Fruit fly (Drosophila melanogaster): ENCODE measurements around the gene Rab1.
A peak's percentile ranks its signal among the peaks of the same experiment; 100 is the strongest.

Gene Rab1

dm6 chr3R:21223453-21224057 is 45.3 kb downstream of the Rab1 start, which contains the start of the genes CG3337 and Nelf-A (continued):
- TF ChIP-seq CrebB (tag; optimal IDR thresholded peaks at IDR 0.05) (peak; percentile 53), psq (GFP tag; optimal IDR thresholded peaks at IDR 0.05) (peak; percentile 25), dpn (GFP tag; optimal IDR thresholded peaks at IDR 0.05) (peak; percentile 79 to 87), Spps (tag; optimal IDR thresholded peaks at IDR 0.05) (no peak), CG18262 (tag; optimal IDR thresholded peaks at IDR 0.05) (peak; percentile 37), CG6272 (GFP tag; IDR thresholded peaks at IDR 0.05) (peak; percentile 66), phol (tag; optimal IDR thresholded peaks at IDR 0.05) (peak; percentile 82), H2.0 (GFP tag; IDR thresholded peaks at IDR 0.05) (peak; percentile 66), CTCF (GFP tag; optimal IDR thresholded peaks at IDR 0.05) (peak; percentile 97), CG31365 (tag; optimal IDR thresholded peaks at IDR 0.05) (peak; percentile 20), CG10462 (GFP tag; optimal IDR thresholded peaks at IDR 0.05) (no peak), CG12071 (GFP tag; optimal IDR thresholded peaks at IDR 0.05) (no peak), scrt (GFP tag; optimal IDR thresholded peaks at IDR 0.05) (no peak), CG3281 (GFP tag; optimal IDR thresholded peaks at IDR 0.05) (peak; percentile 51), CG11560 (tag; IDR thresholded peaks at IDR 0.05) (peak; percentile 68; the same call in 2 of the 3 replicates), emc (GFP tag; optimal IDR thresholded peaks at IDR 0.05) (peak; percentile 52), CG10209 (GFP tag; optimal IDR thresholded peaks at IDR 0.05) (peak; percentile 75), TFAM (GFP tag; optimal IDR thresholded peaks at IDR 0.05) (no peak), CG2199 (GFP tag; IDR thresholded peaks at IDR 0.05) (peak; percentile 77; the same call in 2 of the 3 replicates), CG4424 (GFP tag; optimal IDR thresholded peaks at IDR 0.05) (peak; percentile 62), CG6791 (GFP tag; IDR thresholded peaks at IDR 0.05; ENCODE audit: partially characterized antibody) (peak; percentile 85), br (optimal IDR thresholded peaks at IDR 0.05) (no peak), pfk (GFP tag; optimal IDR thresholded peaks at IDR 0.05) (peak; percentile 27), CG30403 (GFP tag; optimal IDR thresholded peaks at IDR 0.05) (peak; percentile 62), sd (tag; optimal IDR thresholded peaks at IDR 0.05) (no peak), kah (GFP tag; optimal IDR thresholded peaks at IDR 0.05) (peak; percentile 21), z (GFP tag; IDR thresholded peaks at IDR 0.05) (no peak), ttk (GFP tag; IDR thresholded peaks at IDR 0.05) (peak; percentile 55; the same call in 1 of the 2 replicates), caup (GFP tag; optimal IDR thresholded peaks at IDR 0.05; ENCODE audit: severe bottlenecking) (peak; percentile 81), Bdp1 (GFP tag; optimal IDR thresholded peaks at IDR 0.05) (peak; percentile 74), jigr1 (GFP tag; IDR thresholded peaks at IDR 0.05) (no peak), fru (optimal IDR thresholded peaks at IDR 0.05) (no peak), row (GFP tag; IDR thresholded peaks at IDR 0.05) (peak; percentile 54), Chrac-16 (GFP tag; optimal IDR thresholded peaks at IDR 0.05) (peak; percentile 68), CG9876 (GFP tag; optimal IDR thresholded peaks at IDR 0.05) (peak; percentile 72), ab (GFP tag; optimal IDR thresholded peaks at IDR 0.05) (peak; percentile 40), ewg (GFP tag; optimal IDR thresholded peaks at IDR 0.05) (peak; percentile 91), toy (GFP tag; IDR thresholded peaks at IDR 0.05) (no peak), HLH54F (GFP tag; optimal IDR thresholded peaks at IDR 0.05) (peak; percentile 90), unc-4 (GFP tag; IDR thresholded peaks at IDR 0.05; ENCODE audit: partially characterized antibody) (peak; percentile 82), CG43689 (GFP tag; IDR thresholded peaks at IDR 0.05) (no peak), Nf-YA (GFP tag; IDR thresholded peaks at IDR 0.05) (no peak), CG10321 (GFP tag; IDR thresholded peaks at IDR 0.05) (peak; percentile 41; the same call in 1 of the 2 replicates), slp2 (GFP tag; optimal IDR thresholded peaks at IDR 0.05) (peak; percentile 26), grn (GFP tag; optimal IDR thresholded peaks at IDR 0.05) (no peak), chn (GFP tag; optimal IDR thresholded peaks at IDR 0.05) (peak; percentile 75), CG15479 (GFP tag; optimal IDR thresholded peaks at IDR 0.05) (no peak), CG8924 (tag; optimal IDR thresholded peaks at IDR 0.05) (no peak), CG17912 (GFP tag; optimal IDR thresholded peaks at IDR 0.05) (peak; percentile 71), crc (GFP tag; optimal IDR thresholded peaks at IDR 0.05) (peak; percentile 41), sob (GFP tag; IDR thresholded peaks at IDR 0.05) (peak; percentile 88)

Measured in whole organism, embryonic.